Worm (Caenorhabditis elegans): Measurements from ENCODE around the gene air-1.

Gene air-1

DNA sequence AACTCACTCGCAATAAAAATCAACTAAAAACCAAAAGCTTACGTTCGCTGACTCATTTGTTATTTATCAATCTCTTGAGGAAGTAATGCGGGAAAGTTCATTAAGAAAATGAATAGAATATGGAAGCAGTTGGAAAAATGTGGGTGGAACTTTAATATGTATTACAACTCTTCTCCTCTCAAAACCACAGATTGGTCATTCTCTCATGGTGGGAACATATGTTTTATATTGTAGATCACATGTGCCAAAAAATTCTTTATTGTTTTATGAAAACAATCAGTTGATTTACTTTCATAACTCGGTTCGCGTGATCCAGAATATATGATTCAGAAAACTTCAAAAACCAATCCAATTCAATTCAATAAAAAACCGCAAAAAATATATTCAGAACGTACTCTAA, 49.6 kb upstream of the air-1 start:
- TF ChIP-seq fos-1 (tag; optimal IDR thresholded peaks at IDR 0.05): no peak
- TF ChIP-seq C34F6.9 (tag; optimal IDR thresholded peaks at IDR 0.05): no peak
- TF ChIP-seq unc-55 (GFP tag; optimal IDR thresholded peaks at IDR 0.05): peak; percentile 42
- no peak for TF ChIP-seq skn-1 (tag; optimal IDR thresholded peaks at IDR 0.05)
- no peak for TF ChIP-seq nhr-12 (tag; optimal IDR thresholded peaks at IDR 0.05)
- TF ChIP-seq ZK546.5 (tag; optimal IDR thresholded peaks at IDR 0.05): no peak
- TF ChIP-seq nhr-6 (tag; optimal IDR thresholded peaks at IDR 0.05): no peak
- no peak for TF ChIP-seq crh-2 (tag; optimal IDR thresholded peaks at IDR 0.05)

DNA sequence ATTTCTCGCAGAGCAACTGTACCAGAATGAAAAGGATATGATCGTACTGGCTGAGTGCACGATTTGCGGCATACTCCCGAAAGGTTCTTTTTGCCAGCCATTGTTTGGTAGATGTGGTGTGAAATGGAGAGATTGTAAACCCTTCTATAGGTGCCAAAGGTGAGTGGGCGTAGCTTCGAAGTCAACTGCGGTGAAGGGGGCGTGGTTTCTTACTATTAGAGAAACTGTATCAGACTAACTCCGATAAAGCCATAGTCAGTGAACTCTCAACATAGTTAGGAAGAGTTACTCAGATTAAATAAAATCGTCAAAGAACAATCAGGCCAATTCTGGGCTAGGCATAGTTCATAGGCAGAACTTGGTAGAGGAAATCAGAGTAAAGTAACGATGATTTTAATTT, 43.9 kb upstream of the air-1 start, which contains the start of gene F20D6.9:
Gene F20D6.9, minus strand, starts transcription at position 101 of the 400 bp plus-strand sequence.
- TF ChIP-seq fos-1 (tag; optimal IDR thresholded peaks at IDR 0.05) (no peak), C34F6.9 (tag; optimal IDR thresholded peaks at IDR 0.05) (no peak), alr-1 (tag; optimal IDR thresholded peaks at IDR 0.05) (no peak), nhr-12 (tag; optimal IDR thresholded peaks at IDR 0.05) (no peak), ceh-82 (tag; optimal IDR thresholded peaks at IDR 0.05) (no peak), egl-27 (tag; optimal IDR thresholded peaks at IDR 0.05) (no peak), lsy-2 (tag; optimal IDR thresholded peaks at IDR 0.05) (no peak), unc-62 (GFP tag; optimal IDR thresholded peaks at IDR 0.05) (no peak), nhr-11 (tag; optimal IDR thresholded peaks at IDR 0.05) (no peak), nhr-237 (tag; optimal IDR thresholded peaks at IDR 0.05) (no peak), nhr-129 (tag; optimal IDR thresholded peaks at IDR 0.05) (no peak), zag-1 (tag; optimal IDR thresholded peaks at IDR 0.05) (no peak), crh-2 (tag; optimal IDR thresholded peaks at IDR 0.05) (no peak), blmp-1 (tag; optimal IDR thresholded peaks at IDR 0.05; ENCODE audit: insufficient read depth) (no peak), snpc-4 (tag; optimal IDR thresholded peaks at IDR 0.05) (no peak)

DNA sequence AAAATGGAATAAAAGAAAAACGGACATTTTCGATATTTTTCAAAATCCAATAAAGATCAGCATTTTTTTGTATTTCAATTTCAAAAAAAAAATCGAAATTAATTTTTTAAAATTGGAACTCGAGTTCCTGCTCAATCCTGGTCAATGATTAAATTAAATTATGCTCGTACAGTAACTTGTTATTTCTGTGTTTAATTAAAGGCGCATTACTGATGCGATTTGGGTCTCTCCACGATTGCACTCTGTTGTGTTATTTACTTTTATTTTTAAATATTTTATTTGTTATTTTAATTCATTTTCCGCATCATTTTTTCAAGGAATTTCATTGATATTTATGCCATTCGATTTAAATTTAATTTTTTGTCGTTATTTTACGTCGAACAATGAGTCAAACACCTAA, 43.0 kb upstream of the air-1 start:
- TF ChIP-seq C34F6.9 (tag; optimal IDR thresholded peaks at IDR 0.05) (no peak), lin-11 (tag; optimal IDR thresholded peaks at IDR 0.05) (no peak), ama-1 (optimal IDR thresholded peaks at IDR 0.05) (no peak), nhr-11 (tag; optimal IDR thresholded peaks at IDR 0.05) (no peak), ztf-11 (tag; optimal IDR thresholded peaks at IDR 0.05) (no peak), snpc-4 (tag; optimal IDR thresholded peaks at IDR 0.05) (no peak), crh-2 (tag; optimal IDR thresholded peaks at IDR 0.05) (no peak), fos-1 (tag; optimal IDR thresholded peaks at IDR 0.05) (no peak), alr-1 (tag; optimal IDR thresholded peaks at IDR 0.05) (no peak), nhr-23 (tag; optimal IDR thresholded peaks at IDR 0.05) (no peak), nhr-10 (tag; optimal IDR thresholded peaks at IDR 0.05) (no peak), unc-55 (GFP tag; optimal IDR thresholded peaks at IDR 0.05) (no peak), mdl-1 (tag; optimal IDR thresholded peaks at IDR 0.05) (no peak), nhr-6 (tag; optimal IDR thresholded peaks at IDR 0.05) (no peak), unc-62 (GFP tag; optimal IDR thresholded peaks at IDR 0.05) (no peak), nhr-129 (tag; optimal IDR thresholded peaks at IDR 0.05) (no peak), lin-39 (tag; optimal IDR thresholded peaks at IDR 0.05) (no peak), sma-3 (GFP tag; optimal IDR thresholded peaks at IDR 0.05) (no peak), nhr-21 (tag; optimal IDR thresholded peaks at IDR 0.05) (no peak)

DNA sequence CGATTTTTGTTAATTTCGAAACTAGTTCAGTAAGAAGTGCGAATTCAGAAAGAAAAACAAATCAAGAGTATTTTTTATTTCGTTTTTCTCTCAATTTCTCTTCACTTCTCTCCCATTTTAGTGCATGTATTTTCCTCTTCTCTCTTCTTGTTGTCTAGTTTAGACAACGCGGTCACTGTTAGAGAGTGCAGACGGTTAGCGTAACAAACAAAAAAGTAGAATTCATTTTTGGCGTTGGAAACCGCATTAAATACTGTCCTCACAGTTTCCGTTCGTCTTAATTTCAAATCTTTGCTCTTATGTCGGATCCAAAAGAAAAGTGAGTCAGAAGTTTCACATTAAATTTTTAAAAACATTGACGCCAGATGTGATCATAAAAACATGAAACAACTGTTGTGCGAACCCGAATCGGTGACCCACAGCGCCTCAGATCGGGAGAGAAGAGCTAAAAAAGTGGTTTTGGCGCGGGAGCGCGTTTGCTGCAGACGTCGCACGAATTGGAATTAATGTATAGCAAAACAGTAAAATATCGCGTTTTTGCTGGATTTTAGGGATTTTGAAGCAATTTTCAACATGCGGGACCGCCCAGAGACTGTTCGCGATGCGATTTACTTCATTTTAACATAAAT, 42.3 kb upstream of the air-1 start, which contains the start of gene srp-7:
Gene srp-7, plus strand, starts transcription at position 213 of the 629 bp plus-strand sequence.
- TF ChIP-seq ceh-16 (tag; optimal IDR thresholded peaks at IDR 0.05) (no peak), lin-11 (tag; optimal IDR thresholded peaks at IDR 0.05) (no peak), lin-39 (tag; optimal IDR thresholded peaks at IDR 0.05) (no peak), nhr-77 (tag; optimal IDR thresholded peaks at IDR 0.05) (no peak), zag-1 (tag; optimal IDR thresholded peaks at IDR 0.05) (no peak), crh-2 (tag; optimal IDR thresholded peaks at IDR 0.05) (peak; percentile 50), nhr-12 (tag; optimal IDR thresholded peaks at IDR 0.05) (no peak), R02D3.7 (tag; optimal IDR thresholded peaks at IDR 0.05) (no peak), mdl-1 (tag; optimal IDR thresholded peaks at IDR 0.05) (no peak), sma-3 (GFP tag; optimal IDR thresholded peaks at IDR 0.05) (no peak), C34F6.9 (tag; optimal IDR thresholded peaks at IDR 0.05) (peak; percentile 51), nhr-23 (tag; optimal IDR thresholded peaks at IDR 0.05) (no peak), nhr-25 (tag; optimal IDR thresholded peaks at IDR 0.05) (no peak), blmp-1 (tag; optimal IDR thresholded peaks at IDR 0.05; ENCODE audit: insufficient read depth) (no peak), nhr-10 (tag; optimal IDR thresholded peaks at IDR 0.05) (no peak), unc-55 (GFP tag; optimal IDR thresholded peaks at IDR 0.05) (peak; percentile 19), sma-9 (GFP tag; optimal IDR thresholded peaks at IDR 0.05) (no peak), sma-9 (tag; optimal IDR thresholded peaks at IDR 0.05) (no peak), ceh-82 (tag; optimal IDR thresholded peaks at IDR 0.05) (no peak), ZK546.5 (tag; optimal IDR thresholded peaks at IDR 0.05) (no peak), nhr-6 (tag; optimal IDR thresholded peaks at IDR 0.05) (no peak), alr-1 (tag; optimal IDR thresholded peaks at IDR 0.05) (no peak), ama-1 (optimal IDR thresholded peaks at IDR 0.05) (peak; percentile 29), elt-3 (tag; optimal IDR thresholded peaks at IDR 0.05) (no peak), ztf-1 (GFP tag; conservative IDR thresholded peaks at IDR 0.05) (no peak), nhr-21 (tag; optimal IDR thresholded peaks at IDR 0.05) (no peak), lin-13 (GFP tag; optimal IDR thresholded peaks at IDR 0.05) (no peak), egl-27 (tag; optimal IDR thresholded peaks at IDR 0.05) (no peak), ztf-4 (tag; optimal IDR thresholded peaks at IDR 0.05) (no peak), Y55F3AM.14 (GFP tag; optimal IDR thresholded peaks at IDR 0.05) (no peak), elt-1 (tag; optimal IDR thresholded peaks at IDR 0.05) (no peak), fos-1 (tag; optimal IDR thresholded peaks at IDR 0.05) (peak; percentile 21), peb-1 (tag; optimal IDR thresholded peaks at IDR 0.05) (no peak), F13H6.1 (tag; optimal IDR thresholded peaks at IDR 0.05) (no peak), dmd-4 (tag; optimal IDR thresholded peaks at IDR 0.05) (no peak), skn-1 (tag; optimal IDR thresholded peaks at IDR 0.05) (no peak)
